Fruit fly (Drosophila melanogaster) whole organism, embryonic: Measurements from ENCODE around the gene CG5435.
A peak's percentile ranks its signal among the peaks of the same experiment; 100 is the strongest.

Source experiments
- ATbp ChIP-seq: fragments of 200-800 bp; sonication (Bioruptor generic); optimal IDR thresholded peaks from 2 replicates; lab custom pipeline; 2017; ENCODE audit warnings: missing biosample characterization, mild to moderate bottlenecking, missing genetic modification characterization, missing genetic modification reagents
- Atf6 ChIP-seq: fragments of 200-800 bp; sonication (Bioruptor generic); IDR thresholded peaks from 2 replicates; pipeline ENCODE4 v1.3.6; 2022; ENCODE audit warnings: missing biosample characterization, missing genetic modification characterization
- B-H2 ChIP-seq: fragments of 200-800 bp; sonication (Bioruptor generic); optimal IDR thresholded peaks from 2 replicates; lab custom pipeline; 2018; ENCODE audit warnings: missing biosample characterization, mild to moderate bottlenecking, missing genetic modification characterization
- BtbVII ChIP-seq: fragments of 200-800 bp; sonication (Bioruptor generic); optimal IDR thresholded peaks from 3 replicates; lab custom pipeline; 2017; ENCODE audit warnings: missing biosample characterization, mild to moderate bottlenecking, missing genetic modification characterization
- Bteb2 ChIP-seq: fragments of 200-800 bp; sonication (Bioruptor generic); optimal IDR thresholded peaks from 2 replicates; lab custom pipeline; 2016; ENCODE audit warnings: missing biosample characterization, missing genetic modification characterization
- CG10565 ChIP-seq: fragments of 200-800 bp; sonication (Bioruptor generic); optimal IDR thresholded peaks from 3 replicates; lab custom pipeline; 2016; ENCODE audit warnings: missing biosample characterization, mild to moderate bottlenecking, missing genetic modification characterization
- CG12071 ChIP-seq: fragments of 200-800 bp; sonication (Bioruptor generic); optimal IDR thresholded peaks from 3 replicates; lab custom pipeline; 2018; ENCODE audit warnings: missing biosample characterization, mild to moderate bottlenecking, missing genetic modification characterization
- CG13424 ChIP-seq: fragments of 200-800 bp; sonication (Bioruptor generic); optimal IDR thresholded peaks from 2 replicates; lab custom pipeline; 2019; ENCODE audit warnings: missing biosample characterization, mild to moderate bottlenecking, missing genetic modification characterization, moderate library complexity
- CG14965 ChIP-seq: fragments of 200-800 bp; sonication (Bioruptor generic); optimal IDR thresholded peaks from 2 replicates; lab custom pipeline; 2016; ENCODE audit warnings: missing biosample characterization, missing genetic modification characterization, borderline replicate concordance
- CG15011 ChIP-seq: fragments of 200-800 bp; sonication (Bioruptor generic); optimal IDR thresholded peaks from 3 replicates; lab custom pipeline; 2018; ENCODE audit warnings: missing biosample characterization, mild to moderate bottlenecking, missing genetic modification characterization
- CG15269 ChIP-seq: fragments of 200-800 bp; sonication (Bioruptor generic); optimal IDR thresholded peaks from 2 replicates; lab custom pipeline; 2018; ENCODE audit warnings: missing biosample characterization, mild to moderate bottlenecking, missing genetic modification characterization, moderate library complexity
- CG15479 ChIP-seq: fragments of 200-800 bp; sonication (Bioruptor generic); optimal IDR thresholded peaks from 3 replicates; lab custom pipeline; 2019; ENCODE audit warnings: missing biosample characterization, mild to moderate bottlenecking, missing genetic modification characterization, moderate library complexity
- CG16813 ChIP-seq: fragments of 200-800 bp; sonication (Bioruptor generic); IDR thresholded peaks from 3 replicates; pipeline ENCODE4 v1.3.6; 2022; ENCODE audit warnings: missing biosample characterization, missing genetic modification characterization; ENCODE audit not compliant: partially characterized antibody
- CG17186 ChIP-seq: fragments of 200-800 bp; sonication (Bioruptor generic); optimal IDR thresholded peaks from 3 replicates; lab custom pipeline; 2017; ENCODE audit warnings: missing biosample characterization, missing genetic modification reagents, missing genetic modification characterization
- CG17359 ChIP-seq: fragments of 200-800 bp; sonication (Bioruptor generic); optimal IDR thresholded peaks from 3 replicates; lab custom pipeline; 2018; ENCODE audit warnings: missing biosample characterization, mild to moderate bottlenecking, missing genetic modification characterization, moderate library complexity
- CG17802 ChIP-seq: fragments of 200-800 bp; sonication (Bioruptor generic); optimal IDR thresholded peaks from 2 replicates; lab custom pipeline; 2018; ENCODE audit warnings: missing biosample characterization, mild to moderate bottlenecking, missing genetic modification characterization, moderate library complexity
- CG18619 ChIP-seq: fragments of 200-800 bp; sonication (Bioruptor generic); optimal IDR thresholded peaks from 3 replicates; lab custom pipeline; 2017; ENCODE audit warnings: missing biosample characterization, mild to moderate bottlenecking, missing genetic modification characterization
- CG3407 ChIP-seq: fragments of 200-800 bp; sonication (Bioruptor generic); optimal IDR thresholded peaks from 2 replicates; lab custom pipeline; 2018; ENCODE audit warnings: missing biosample characterization, mild to moderate bottlenecking, missing genetic modification characterization
- CG42726 ChIP-seq: fragments of 200-800 bp; sonication (Bioruptor generic); IDR thresholded peaks from 2 replicates; pipeline ENCODE4 v1.3.6; 2022; ENCODE audit warnings: missing biosample characterization, missing genetic modification characterization; ENCODE audit not compliant: partially characterized antibody
- CG4328 ChIP-seq: fragments of 200-800 bp; sonication (Bioruptor generic); optimal IDR thresholded peaks from 3 replicates; lab custom pipeline; 2017; ENCODE audit warnings: missing biosample characterization, missing genetic modification reagents, missing genetic modification characterization
- CG4360 ChIP-seq: fragments of 200-800 bp; sonication (Bioruptor generic); IDR thresholded peaks from 2 replicates; pipeline ENCODE4 v1.3.6; 2022; ENCODE audit warnings: missing biosample characterization, missing genetic modification characterization
- CG4730 ChIP-seq: fragments of 200-800 bp; sonication (Bioruptor generic); IDR thresholded peaks from 2 replicates; pipeline ENCODE4 v1.3.6; 2022; ENCODE audit warnings: missing biosample characterization, missing genetic modification characterization
- CG6791 ChIP-seq: fragments of 200-800 bp; sonication (Bioruptor generic); IDR thresholded peaks from 3 replicates; pipeline ENCODE4 v1.3.6; 2022; ENCODE audit warnings: missing biosample characterization, missing genetic modification characterization; ENCODE audit not compliant: partially characterized antibody
- CG6854 ChIP-seq: fragments of 200-800 bp; sonication (Bioruptor generic); optimal IDR thresholded peaks from 3 replicates; lab custom pipeline; 2017; ENCODE audit warnings: missing biosample characterization, mild to moderate bottlenecking, missing genetic modification characterization
- CG7839 ChIP-seq: fragments of 200-800 bp; sonication (Bioruptor generic); optimal IDR thresholded peaks from 3 replicates; lab custom pipeline; 2018; ENCODE audit warnings: missing biosample characterization, mild to moderate bottlenecking, missing genetic modification characterization, moderate library complexity
- CG8290 ChIP-seq, 3 experiments: fragments of 200-800 bp; sonication (Bioruptor generic); optimal IDR thresholded peaks; 2 replicates each; lab custom pipeline; 2016 to 2019; ENCODE audit warnings: missing biosample characterization in 3 of 3, missing genetic modification characterization in 3 of 3, mild to moderate bottlenecking in 2 of 3, moderate library complexity in 1 of 3
- CG8359 ChIP-seq: fragments of 200-800 bp; sonication (Bioruptor generic); optimal IDR thresholded peaks from 2 replicates; lab custom pipeline; 2017; ENCODE audit warnings: missing biosample characterization, mild to moderate bottlenecking, missing genetic modification characterization, borderline replicate concordance
- CG8765 ChIP-seq: fragments of 200-800 bp; sonication (Bioruptor generic); IDR thresholded peaks from 2 replicates; pipeline ENCODE4 v1.3.6; 2022; ENCODE audit warnings: missing biosample characterization, missing genetic modification characterization
- CG9817 ChIP-seq: fragments of 200-800 bp; sonication (Bioruptor generic); optimal IDR thresholded peaks from 2 replicates; lab custom pipeline; 2018; ENCODE audit warnings: missing biosample characterization, mild to moderate bottlenecking, missing genetic modification characterization, moderate library complexity
- CrebB ChIP-seq: fragments of 200-800 bp; sonication (Bioruptor generic); optimal IDR thresholded peaks from 3 replicates; lab custom pipeline; 2018; ENCODE audit warnings: missing biosample characterization, mild to moderate bottlenecking, missing genetic modification characterization
- D ChIP-seq, 2 experiments: fragments of 200-800 bp in 1 of 2; fragments of >200 bp in 1 of 2; sonication (Bioruptor generic) in 1 of 2; optimal IDR thresholded peaks; 2 replicates in 1 of 2; 3 replicates in 1 of 2; lab custom pipeline; 2017; ENCODE audit warnings: mild to moderate bottlenecking in 1 of 2, missing biosample characterization in 1 of 2, missing genetic modification characterization in 1 of 2, missing genetic modification reagents in 1 of 2
- Fer3 ChIP-seq: fragments of 200-800 bp; sonication (Bioruptor generic); optimal IDR thresholded peaks from 2 replicates; lab custom pipeline; 2018; ENCODE audit warnings: missing biosample characterization, mild to moderate bottlenecking, missing genetic modification characterization, moderate library complexity
- Hand ChIP-seq: fragments of 200-800 bp; sonication (Bioruptor generic); optimal IDR thresholded peaks from 2 replicates; lab custom pipeline; 2017; ENCODE audit warnings: mild to moderate bottlenecking, missing biosample characterization, missing genetic modification reagents, missing genetic modification characterization
- HmgZ ChIP-seq: fragments of 200-800 bp; sonication (Bioruptor generic); optimal IDR thresholded peaks from 2 replicates; lab custom pipeline; 2018; ENCODE audit warnings: missing biosample characterization, mild to moderate bottlenecking, missing genetic modification characterization
- Hr3 ChIP-seq: fragments of 200-800 bp; sonication (Bioruptor generic); optimal IDR thresholded peaks from 3 replicates; lab custom pipeline; 2016; ENCODE audit warnings: missing biosample characterization, missing genetic modification characterization
- Scr ChIP-seq: fragments of 200-800 bp; sonication (Bioruptor generic); IDR thresholded peaks from 2 replicates; pipeline ENCODE4 v1.3.6; 2022; ENCODE audit warnings: missing biosample characterization, missing genetic modification characterization; ENCODE audit not compliant: partially characterized antibody
- Side ChIP-seq: fragments of 200-800 bp; sonication (Bioruptor generic); optimal IDR thresholded peaks from 2 replicates; lab custom pipeline; 2016; ENCODE audit warnings: missing biosample characterization, missing genetic modification characterization
- Taf1 ChIP-seq: fragments of 200-800 bp; sonication (Bioruptor generic); IDR thresholded peaks from 2 replicates; pipeline ENCODE4 v1.3.6; 2022; ENCODE audit warnings: missing biosample characterization, missing genetic modification characterization
- Xbp1 ChIP-seq: fragments of 200-800 bp; sonication (Bioruptor generic); optimal IDR thresholded peaks from 3 replicates; lab custom pipeline; 2016; ENCODE audit warnings: missing biosample characterization, mild to moderate bottlenecking, missing genetic modification characterization
- bcd ChIP-seq: fragments of 200-800 bp; sonication (Bioruptor generic); optimal IDR thresholded peaks from 2 replicates; lab custom pipeline; 2017; ENCODE audit warnings: missing biosample characterization, mild to moderate bottlenecking, missing genetic modification characterization
- gsb-n ChIP-seq: fragments of 200-800 bp; sonication (Bioruptor generic); optimal IDR thresholded peaks from 3 replicates; lab custom pipeline; 2018; ENCODE audit warnings: missing biosample characterization, mild to moderate bottlenecking, missing genetic modification characterization
- ken ChIP-seq: fragments of 200-800 bp; sonication (Bioruptor generic); IDR thresholded peaks from 3 replicates; pipeline ENCODE4 v1.3.6; 2022; ENCODE audit warnings: missing biosample characterization, missing genetic modification characterization
- maf-S ChIP-seq: fragments of 200-800 bp; sonication (Bioruptor generic); optimal IDR thresholded peaks from 2 replicates; lab custom pipeline; 2016; ENCODE audit warnings: missing biosample characterization, missing genetic modification characterization
- mam ChIP-seq: fragments of 200-800 bp; sonication (Bioruptor generic); optimal IDR thresholded peaks from 3 replicates; lab custom pipeline; 2016; ENCODE audit warnings: missing biosample characterization, missing genetic modification characterization
- mirr ChIP-seq: fragments of 200-800 bp; sonication (Bioruptor generic); optimal IDR thresholded peaks from 3 replicates; lab custom pipeline; 2018; ENCODE audit warnings: missing biosample characterization, mild to moderate bottlenecking, missing genetic modification characterization
- nerfin-1 ChIP-seq: fragments of 200-800 bp; sonication (Bioruptor generic); optimal IDR thresholded peaks from 3 replicates; lab custom pipeline; 2019; ENCODE audit warnings: missing biosample characterization, mild to moderate bottlenecking, missing genetic modification characterization, moderate library complexity
- schlank ChIP-seq: fragments of 200-800 bp; sonication (Bioruptor generic); optimal IDR thresholded peaks from 2 replicates; lab custom pipeline; 2018; ENCODE audit warnings: missing biosample characterization, mild to moderate bottlenecking, missing genetic modification characterization
- sob ChIP-seq: fragments of 200-800 bp; sonication (Bioruptor generic); IDR thresholded peaks from 2 replicates; pipeline ENCODE4 v1.3.6; 2022; ENCODE audit warnings: missing biosample characterization, missing genetic modification characterization
- vfl ChIP-seq: fragments of 200-800 bp; sonication (Bioruptor generic); optimal IDR thresholded peaks from 2 replicates; lab custom pipeline; 2016; ENCODE audit warnings: missing biosample characterization, missing genetic modification characterization

Gene CG5435

DNA sequence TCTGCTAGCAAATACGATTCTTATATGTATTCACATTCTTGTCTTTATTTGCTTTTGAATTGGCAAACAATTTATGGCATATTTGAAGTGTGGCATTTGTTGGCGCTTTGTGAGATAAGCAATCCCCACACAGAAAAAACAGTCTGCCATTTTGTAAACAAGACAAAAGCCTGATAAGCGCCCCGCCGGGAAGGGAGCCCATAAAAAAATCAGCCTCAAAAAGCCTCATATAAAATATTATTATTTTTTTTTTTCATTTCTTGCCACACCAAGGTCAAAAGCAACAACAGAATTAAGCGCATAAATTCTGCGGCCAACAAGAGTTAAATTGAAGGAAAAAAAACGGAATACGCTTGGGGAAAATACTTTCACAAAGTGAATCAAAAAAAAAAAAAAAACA lies 44.6 kb upstream of the CG5435 start (continued):
- TF ChIP-seq mam (no peak), HmgZ (tag; lab: Kevin White, UChicago) (peak; percentile 49), CG17802 (no peak), CG15011 (peak; percentile 18), Fer3 (peak; percentile 59), BtbVII (GFP tag; lab: Kevin White, UChicago) (peak; percentile 68), vfl (peak; percentile 19), gsb-n (tag; lab: Kevin White, UChicago) (no peak), Taf1 (GFP tag; lab: Robert Waterston, UW) (no peak), CG15269 (tag; lab: Kevin White, UChicago) (peak; percentile 56), Hand (peak; percentile 7), CG6854 (GFP tag; lab: Kevin White, UChicago) (no peak), CG13424 (no peak), CG10565 (GFP tag; lab: Kevin White, UChicago) (no peak), bcd (GFP tag; lab: Kevin White, UChicago) (peak; percentile 7), nerfin-1 (tag; lab: Kevin White, UChicago) (no peak), CG6791 (no peak), CG14965 (GFP tag; lab: Kevin White, UChicago) (no peak), CG17359 (peak; percentile 29), Bteb2 (GFP tag; lab: Kevin White, UChicago) (no peak), ATbp (GFP tag; lab: Kevin White, UChicago) (peak; percentile 39), Hr3 (GFP tag; lab: Kevin White, UChicago) (no peak), Side (GFP tag; lab: Kevin White, UChicago) (no peak), CG4328 (GFP tag; lab: Kevin White, UChicago) (peak; percentile 25), maf-S (GFP tag; lab: Kevin White, UChicago) (no peak), CG4730 (GFP tag; lab: Robert Waterston, UW) (no peak), D (optimal IDR thresholded peaks at IDR 0.05; lab: Kevin White, UChicago) (no peak), D (GFP tag; optimal IDR thresholded peaks at IDR 0.05; lab: Kevin White, UChicago) (no peak), sob (GFP tag; lab: Robert Waterston, UW) (peak; percentile 41; the same call in 1 of the 2 replicates), CG17186 (GFP tag; lab: Kevin White, UChicago) (no peak), schlank (tag; lab: Kevin White, UChicago) (no peak), CG9817 (tag; lab: Kevin White, UChicago) (no peak), CG15479 (GFP tag; lab: Kevin White, UChicago) (no peak), mirr (GFP tag; lab: Kevin White, UChicago) (peak; percentile 76), Scr (GFP tag; lab: Robert Waterston, UW) (no peak), Atf6 (peak; percentile 53; the same call in 1 of the 2 replicates), CG12071 (peak; percentile 68), ken (GFP tag; lab: Robert Waterston, UW) (no peak), CG3407 (GFP tag; lab: Kevin White, UChicago) (peak; percentile 11), CG42726 (GFP tag; lab: Robert Waterston, UW) (no peak), CG8290 (GFP tag; optimal IDR thresholded peaks at IDR 0.05; lab: Kevin White, UChicago) (no peak), CG8290 (tag; optimal IDR thresholded peaks at IDR 0.05; lab: Kevin White, UChicago) (peak in 1 of 2 experiments; percentile 64), CG8765 (GFP tag; lab: Robert Waterston, UW) (no peak), CG18619 (GFP tag; lab: Kevin White, UChicago) (peak; percentile 24), CG8359 (no peak), CrebB (tag; lab: Kevin White, UChicago) (peak; percentile 39), CG7839 (tag; lab: Kevin White, UChicago) (peak; percentile 26), CG4360 (no peak), CG16813 (no peak), B-H2 (GFP tag; lab: Kevin White, UChicago) (peak; percentile 75), Xbp1 (GFP tag; lab: Kevin White, UChicago) (no peak)
